Fruit fly (Drosophila melanogaster) whole organism, adult: ENCODE measurements around the gene CG14696.

ENCODE experiments used
- CG11617 ChIP-seq: fragments of 200-800 bp; sonication (Bioruptor generic); optimal IDR thresholded peaks from 2 replicates; lab custom pipeline; 2017; ENCODE audit warnings: mild to moderate bottlenecking, missing biosample characterization, missing genetic modification reagents, missing genetic modification characterization
- CG33017 ChIP-seq: fragments of 200-800 bp; sonication (Bioruptor generic); optimal IDR thresholded peaks from 2 replicates; lab custom pipeline; 2018; ENCODE audit warnings: missing biosample characterization, mild to moderate bottlenecking, missing genetic modification characterization, moderate library complexity
- Clk ChIP-seq: fragments of 200-800 bp; sonication (Bioruptor generic); optimal IDR thresholded peaks from 2 replicates; lab custom pipeline; 2017; ENCODE audit warnings: missing biosample characterization, missing genetic modification characterization
- Crg-1 ChIP-seq: fragments of 200-800 bp; sonication (Bioruptor generic); optimal IDR thresholded peaks from 2 replicates; lab custom pipeline; 2016; ENCODE audit warnings: missing biosample characterization, missing genetic modification characterization
- Hr96 ChIP-seq: fragments of 200-800 bp; sonication (Bioruptor generic); optimal IDR thresholded peaks from 2 replicates; lab custom pipeline; 2016; ENCODE audit warnings: missing biosample characterization, missing genetic modification characterization
- cic ChIP-seq: fragments of 200-800 bp; sonication (Bioruptor generic); optimal IDR thresholded peaks from 2 replicates; lab custom pipeline; 2017; ENCODE audit warnings: missing biosample characterization, mild to moderate bottlenecking, missing genetic modification characterization, moderate library complexity
- kay ChIP-seq: fragments of 200-800 bp; sonication (Bioruptor generic); peaks from one replicate; lab custom pipeline; 2016; ENCODE audit warnings: missing biosample characterization, missing genetic modification characterization, borderline replicate concordance
- ovo ChIP-seq: fragments of 200-800 bp; sonication (Bioruptor generic); optimal IDR thresholded peaks from 2 replicates; lab custom pipeline; 2016; ENCODE audit warnings: missing biosample characterization, missing genetic modification characterization

DNA sequence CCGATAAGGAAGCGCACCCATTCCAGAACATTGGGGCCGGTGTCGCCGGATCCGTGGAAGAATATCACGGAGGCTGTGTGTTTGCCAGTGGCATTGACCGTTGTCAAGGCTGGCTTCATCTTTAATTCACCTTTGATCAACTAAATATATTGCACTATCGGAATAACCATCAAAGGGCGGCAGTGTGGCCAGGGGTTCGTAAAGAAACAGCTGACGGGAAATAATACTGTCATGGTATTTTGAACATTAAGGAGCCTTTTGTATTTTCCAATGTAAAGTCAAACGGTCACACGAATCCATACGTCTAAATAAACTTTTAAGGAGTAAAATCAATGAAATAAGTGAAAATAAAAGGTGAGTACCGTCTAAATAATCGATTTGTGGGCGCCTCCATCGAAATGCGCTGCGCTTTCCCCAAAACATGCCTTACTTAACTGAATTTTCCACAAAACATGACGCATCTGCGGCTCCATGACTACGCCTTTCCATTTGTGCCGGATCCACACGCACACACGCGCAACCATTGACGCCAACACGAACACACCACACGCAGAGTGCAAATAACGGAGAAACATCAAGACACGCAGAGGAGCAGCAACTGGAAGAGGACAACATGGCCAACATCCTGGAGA, 30.4 kb downstream of the CG14696 start, which contains the start of the genes CG6567 and CG4511:
- TF ChIP-seq Clk (GFP tag; lab: Kevin White, UChicago) (no peak), cic (GFP tag; lab: Kevin White, UChicago) (peak; percentile 17), Hr96 (GFP tag; lab: Kevin White, UChicago) (no peak), CG11617 (GFP tag; lab: Kevin White, UChicago) (peak; percentile 51), CG33017 (tag; lab: Kevin White, UChicago) (no peak), kay (no peak), Crg-1 (GFP tag; lab: Kevin White, UChicago) (no peak), ovo (GFP tag; lab: Kevin White, UChicago) (no peak)
